Fruit fly (Drosophila melanogaster) whole organism, embryonic: ENCODE measurements around the gene Hsp67Ba.

Source experiments
- Asciz ChIP-seq: fragments of 200-800 bp; sonication (Bioruptor generic); optimal IDR thresholded peaks from 2 replicates; lab custom pipeline; 2017; ENCODE audit warnings: missing biosample characterization, mild to moderate bottlenecking, missing genetic modification characterization, missing genetic modification reagents
- C15 ChIP-seq: fragments of 200-800 bp; sonication (Bioruptor generic); IDR thresholded peaks from 3 replicates; pipeline ENCODE4 v1.3.6; 2022; ENCODE audit warnings: missing biosample characterization, missing genetic modification characterization
- CG1024 ChIP-seq: fragments of 200-800 bp; sonication (Bioruptor generic); IDR thresholded peaks from 2 replicates; pipeline ENCODE4 v1.3.6; 2022; ENCODE audit warnings: missing biosample characterization, missing genetic modification characterization
- CG10267 ChIP-seq: fragments of 200-800 bp; sonication (Bioruptor generic); optimal IDR thresholded peaks from 2 replicates; lab custom pipeline; 2018; ENCODE audit warnings: missing biosample characterization, mild to moderate bottlenecking, missing genetic modification characterization, moderate library complexity
- CG10565 ChIP-seq: fragments of 200-800 bp; sonication (Bioruptor generic); optimal IDR thresholded peaks from 3 replicates; lab custom pipeline; 2016; ENCODE audit warnings: missing biosample characterization, mild to moderate bottlenecking, missing genetic modification characterization
- CG13296 ChIP-seq: fragments of 200-800 bp; sonication (Bioruptor generic); optimal IDR thresholded peaks from 3 replicates; lab custom pipeline; 2018; ENCODE audit warnings: missing biosample characterization, mild to moderate bottlenecking, missing genetic modification characterization
- CG13894 ChIP-seq: fragments of 200-800 bp; sonication (Bioruptor generic); optimal IDR thresholded peaks from 3 replicates; lab custom pipeline; 2018; ENCODE audit warnings: missing biosample characterization, mild to moderate bottlenecking, missing genetic modification characterization, moderate library complexity
- CG15073 ChIP-seq: fragments of 200-800 bp; sonication (Bioruptor generic); optimal IDR thresholded peaks from 2 replicates; lab custom pipeline; 2016; ENCODE audit warnings: missing biosample characterization, missing genetic modification characterization
- CG15696 ChIP-seq: fragments of 200-800 bp; sonication (Bioruptor generic); optimal IDR thresholded peaks from 2 replicates; lab custom pipeline; 2019; ENCODE audit warnings: missing biosample characterization, mild to moderate bottlenecking, missing genetic modification characterization, moderate library complexity
- CG17359 ChIP-seq: fragments of 200-800 bp; sonication (Bioruptor generic); optimal IDR thresholded peaks from 3 replicates; lab custom pipeline; 2018; ENCODE audit warnings: missing biosample characterization, mild to moderate bottlenecking, missing genetic modification characterization, moderate library complexity
- CG17568 ChIP-seq: fragments of 200-800 bp; sonication (Bioruptor generic); optimal IDR thresholded peaks from 2 replicates; lab custom pipeline; 2018; ENCODE audit warnings: missing biosample characterization, mild to moderate bottlenecking, missing genetic modification characterization, moderate library complexity
- CG18476 ChIP-seq: fragments of 200-800 bp; sonication (Bioruptor generic); optimal IDR thresholded peaks from 2 replicates; lab custom pipeline; 2016; ENCODE audit warnings: missing biosample characterization, mild to moderate bottlenecking, missing genetic modification characterization
- CG2116 ChIP-seq: fragments of 200-800 bp; sonication (Bioruptor generic); optimal IDR thresholded peaks from 3 replicates; lab custom pipeline; 2018; ENCODE audit warnings: missing biosample characterization, mild to moderate bottlenecking, missing genetic modification characterization
- CG7786 ChIP-seq: fragments of 200-800 bp; sonication (Bioruptor generic); optimal IDR thresholded peaks from 2 replicates; lab custom pipeline; 2016; ENCODE audit warnings: missing biosample characterization, missing genetic modification characterization
- CG8290 ChIP-seq, 3 experiments: fragments of 200-800 bp; sonication (Bioruptor generic); optimal IDR thresholded peaks; 2 replicates each; lab custom pipeline; 2016 to 2019; ENCODE audit warnings: missing biosample characterization in 3 of 3, missing genetic modification characterization in 3 of 3, mild to moderate bottlenecking in 2 of 3, moderate library complexity in 1 of 3
- CHES-1-like ChIP-seq: fragments of 200-800 bp; sonication (Bioruptor generic); optimal IDR thresholded peaks from 2 replicates; lab custom pipeline; 2016; ENCODE audit warnings: missing biosample characterization, missing genetic modification characterization
- Camta ChIP-seq: fragments of 200-800 bp; sonication (Bioruptor generic); optimal IDR thresholded peaks from 2 replicates; lab custom pipeline; 2016; ENCODE audit warnings: missing biosample characterization, missing genetic modification characterization
- D ChIP-seq, 2 experiments: fragments of 200-800 bp in 1 of 2; fragments of >200 bp in 1 of 2; sonication (Bioruptor generic) in 1 of 2; optimal IDR thresholded peaks; 2 replicates in 1 of 2; 3 replicates in 1 of 2; lab custom pipeline; 2017; ENCODE audit warnings: mild to moderate bottlenecking in 1 of 2, missing biosample characterization in 1 of 2, missing genetic modification characterization in 1 of 2, missing genetic modification reagents in 1 of 2
- Deaf1 ChIP-seq: fragments of 200-800 bp; optimal IDR thresholded peaks from 3 replicates; lab custom pipeline; 2019; ENCODE audit warnings: missing biosample characterization, mild to moderate bottlenecking, missing genetic modification characterization, moderate library complexity
- Fer3 ChIP-seq: fragments of 200-800 bp; sonication (Bioruptor generic); optimal IDR thresholded peaks from 2 replicates; lab custom pipeline; 2018; ENCODE audit warnings: missing biosample characterization, mild to moderate bottlenecking, missing genetic modification characterization, moderate library complexity
- HLH4C ChIP-seq: fragments of 200-800 bp; sonication (Bioruptor generic); IDR thresholded peaks from 3 replicates; pipeline ENCODE4 v1.3.6; 2022; ENCODE audit warnings: missing biosample characterization, missing genetic modification characterization; ENCODE audit not compliant: partially characterized antibody
- Jarid2 ChIP-seq: fragments of 200-800 bp; sonication (Bioruptor generic); optimal IDR thresholded peaks from 3 replicates; lab custom pipeline; 2017; ENCODE audit warnings: mild to moderate bottlenecking, missing biosample characterization, missing genetic modification reagents, missing genetic modification characterization
- MBD-R2 ChIP-seq: fragments of 200-800 bp; sonication (Bioruptor generic); IDR thresholded peaks from 2 replicates; pipeline ENCODE4 v1.3.6; 2022; ENCODE audit warnings: missing biosample characterization, missing genetic modification characterization
- Med ChIP-seq: fragments of 200-800 bp; sonication (Bioruptor generic); peaks from one replicate; lab custom pipeline; 2016; ENCODE audit warnings: missing biosample characterization, missing genetic modification characterization, mild to moderate bottlenecking, inconsistent platforms, moderate library complexity
- NC2β ChIP-seq: fragments of 200-800 bp; sonication (Bioruptor generic); optimal IDR thresholded peaks from 2 replicates; lab custom pipeline; 2016; ENCODE audit warnings: missing biosample characterization, missing genetic modification characterization
- Side ChIP-seq: fragments of 200-800 bp; sonication (Bioruptor generic); optimal IDR thresholded peaks from 2 replicates; lab custom pipeline; 2016; ENCODE audit warnings: missing biosample characterization, missing genetic modification characterization
- Sox102F ChIP-seq: fragments of 200-800 bp; sonication (Bioruptor generic); optimal IDR thresholded peaks from 2 replicates; lab custom pipeline; 2018; ENCODE audit warnings: missing biosample characterization, mild to moderate bottlenecking, missing genetic modification characterization, moderate library complexity
- Ssrp ChIP-seq: fragments of 200-800 bp; sonication (Bioruptor generic); optimal IDR thresholded peaks from 2 replicates; lab custom pipeline; 2018; ENCODE audit warnings: missing biosample characterization, mild to moderate bottlenecking, missing genetic modification characterization, moderate library complexity
- amos ChIP-seq: fragments of 200-800 bp; sonication (Bioruptor generic); IDR thresholded peaks from 2 replicates; pipeline ENCODE4 v1.3.6; 2022; ENCODE audit warnings: missing biosample characterization, missing genetic modification characterization; ENCODE audit not compliant: partially characterized antibody
- cad ChIP-seq: fragments of >200 bp; optimal IDR thresholded peaks from 2 replicates; lab custom pipeline; 2017; ENCODE audit warnings: missing biosample characterization, missing genetic modification characterization
- cato ChIP-seq: fragments of 200-800 bp; sonication (Bioruptor generic); optimal IDR thresholded peaks from 2 replicates; lab custom pipeline; 2016; ENCODE audit warnings: missing biosample characterization, missing genetic modification characterization, borderline replicate concordance
- crc ChIP-seq: fragments of 200-800 bp; sonication (Bioruptor generic); optimal IDR thresholded peaks from 2 replicates; lab custom pipeline; 2016; ENCODE audit warnings: missing biosample characterization, missing genetic modification characterization
- crp ChIP-seq, 2 experiments: fragments of 200-800 bp; sonication (Bioruptor generic); optimal IDR thresholded peaks; 2 replicates in 1 of 2; 3 replicates in 1 of 2; lab custom pipeline; 2017; ENCODE audit warnings: missing biosample characterization in 2 of 2, missing genetic modification characterization in 2 of 2, mild to moderate bottlenecking in 1 of 2, moderate library complexity in 1 of 2
- cwo ChIP-seq: fragments of 200-800 bp; sonication (Bioruptor generic); optimal IDR thresholded peaks from 3 replicates; lab custom pipeline; 2017; ENCODE audit warnings: missing biosample characterization, missing genetic modification characterization, mild to moderate bottlenecking, moderate library complexity, missing genetic modification reagents
- dysf ChIP-seq: fragments of 200-800 bp; sonication (Bioruptor generic); IDR thresholded peaks from 3 replicates; pipeline ENCODE4 v1.3.6; 2022; ENCODE audit warnings: missing biosample characterization, missing genetic modification characterization
- gfzf ChIP-seq: fragments of 200-800 bp; sonication (Bioruptor generic); optimal IDR thresholded peaks from 2 replicates; lab custom pipeline; 2016; ENCODE audit warnings: missing biosample characterization, mild to moderate bottlenecking, missing genetic modification characterization, moderate library complexity
- hth ChIP-seq: fragments of >200 bp; optimal IDR thresholded peaks from 2 replicates; lab custom pipeline; 2017; ENCODE audit warnings: inconsistent platforms
- jing ChIP-seq: fragments of 200-800 bp; sonication (Bioruptor generic); optimal IDR thresholded peaks from 2 replicates; lab custom pipeline; 2018; ENCODE audit warnings: missing biosample characterization, mild to moderate bottlenecking, missing genetic modification characterization
- ken ChIP-seq: fragments of 200-800 bp; sonication (Bioruptor generic); IDR thresholded peaks from 3 replicates; pipeline ENCODE4 v1.3.6; 2022; ENCODE audit warnings: missing biosample characterization, missing genetic modification characterization
- lab ChIP-seq: fragments of 200-800 bp; sonication (Bioruptor generic); optimal IDR thresholded peaks from 3 replicates; lab custom pipeline; 2017; ENCODE audit warnings: missing biosample characterization, missing genetic modification characterization, mild to moderate bottlenecking, moderate library complexity, missing genetic modification reagents
- maf-S ChIP-seq: fragments of 200-800 bp; sonication (Bioruptor generic); optimal IDR thresholded peaks from 2 replicates; lab custom pipeline; 2016; ENCODE audit warnings: missing biosample characterization, missing genetic modification characterization
- mld ChIP-seq: fragments of 200-800 bp; sonication (Bioruptor generic); IDR thresholded peaks from 3 replicates; pipeline ENCODE4 v1.3.6; 2022; ENCODE audit warnings: missing biosample characterization, missing genetic modification characterization; ENCODE audit not compliant: partially characterized antibody
- pita ChIP-seq: fragments of 200-800 bp; sonication (Bioruptor generic); optimal IDR thresholded peaks from 2 replicates; lab custom pipeline; 2017; ENCODE audit warnings: missing biosample characterization, mild to moderate bottlenecking, missing genetic modification characterization
- sima ChIP-seq: fragments of 200-800 bp; sonication (Bioruptor generic); optimal IDR thresholded peaks from 2 replicates; lab custom pipeline; 2016; ENCODE audit warnings: missing biosample characterization, missing genetic modification characterization
- slp2 ChIP-seq: fragments of 200-800 bp; sonication (Bioruptor generic); optimal IDR thresholded peaks from 2 replicates; lab custom pipeline; 2016; ENCODE audit warnings: missing biosample characterization, missing genetic modification characterization
- tin ChIP-seq: fragments of 200-800 bp; sonication (Bioruptor generic); optimal IDR thresholded peaks from 3 replicates; lab custom pipeline; 2016; ENCODE audit warnings: missing biosample characterization, missing genetic modification characterization
- tio ChIP-seq: fragments of 200-800 bp; sonication (Bioruptor generic); optimal IDR thresholded peaks from 2 replicates; lab custom pipeline; 2017; ENCODE audit warnings: missing biosample characterization, missing genetic modification characterization, inconsistent platforms
- vfl ChIP-seq: fragments of 200-800 bp; sonication (Bioruptor generic); optimal IDR thresholded peaks from 2 replicates; lab custom pipeline; 2016; ENCODE audit warnings: missing biosample characterization, missing genetic modification characterization
- vnd ChIP-seq: fragments of 200-800 bp; sonication (Bioruptor generic); IDR thresholded peaks from 3 replicates; pipeline ENCODE4 v1.3.6; 2022; ENCODE audit warnings: missing biosample characterization, missing genetic modification characterization; ENCODE audit not compliant: partially characterized antibody

The Hsp67Ba gene

DNA sequence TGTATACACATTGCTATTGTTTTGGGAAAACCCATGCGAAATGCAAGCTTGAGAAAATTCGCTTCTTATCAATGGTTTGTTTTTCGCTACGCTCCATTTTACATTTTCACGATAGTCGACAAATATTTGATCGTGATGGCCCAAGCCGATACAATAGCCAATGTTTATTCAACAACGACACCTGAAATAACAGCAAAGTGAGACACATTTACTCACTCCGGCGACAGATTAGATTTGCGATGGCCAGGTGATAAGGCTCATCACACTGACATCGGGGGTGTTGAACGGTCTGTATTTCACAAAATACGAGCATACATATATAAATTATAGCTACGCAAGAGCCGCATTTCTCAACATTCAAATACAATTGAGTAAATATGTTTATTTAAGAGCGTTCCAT, 17.8 kb upstream of the Hsp67Ba start (continued):
- no peak for TF ChIP-seq vnd
- TF ChIP-seq lab (GFP tag; lab: Kevin White, UChicago), result peak; percentile 97
- TF ChIP-seq CG8290 (GFP tag; optimal IDR thresholded peaks at IDR 0.05; lab: Kevin White, UChicago), result peak; percentile 53
- peak in 1 of 2 experiments; percentile 91 for TF ChIP-seq CG8290 (tag; optimal IDR thresholded peaks at IDR 0.05; lab: Kevin White, UChicago)
- TF ChIP-seq tin, result peak; percentile 24
- peak; percentile 50 for TF ChIP-seq Jarid2
- no peak; the same call in 2 of the 3 replicates for TF ChIP-seq C15
- no peak for TF ChIP-seq hth
- TF ChIP-seq gfzf (GFP tag; lab: Kevin White, UChicago), result no peak
- no peak for TF ChIP-seq CG10267 (tag; lab: Kevin White, UChicago)
- TF ChIP-seq CG2116 (GFP tag; lab: Kevin White, UChicago), result peak; percentile 11
- TF ChIP-seq crc, result peak; percentile 76
- TF ChIP-seq D (optimal IDR thresholded peaks at IDR 0.05; lab: Kevin White, UChicago), result no peak
- TF ChIP-seq D (GFP tag; optimal IDR thresholded peaks at IDR 0.05; lab: Kevin White, UChicago), result peak; percentile 48
- no peak for TF ChIP-seq pita
- no peak for TF ChIP-seq slp2 (GFP tag; lab: Kevin White, UChicago)
- TF ChIP-seq NC2β (GFP tag; lab: Kevin White, UChicago), result peak; percentile 9
- no peak for TF ChIP-seq ken (GFP tag; lab: Robert Waterston, UW)
- no peak for TF ChIP-seq crp (GFP tag; optimal IDR thresholded peaks at IDR 0.05; lab: Kevin White, UChicago)
- TF ChIP-seq Ssrp, result no peak
- peak; percentile 35 for TF ChIP-seq CG18476 (GFP tag; lab: Kevin White, UChicago)
- peak; percentile 68 for TF ChIP-seq Camta (GFP tag; lab: Kevin White, UChicago)
- TF ChIP-seq mld (GFP tag; lab: Robert Waterston, UW), result no peak
- TF ChIP-seq Deaf1 (tag; lab: Kevin White, UChicago), result peak; percentile 2
- TF ChIP-seq Med (GFP tag; lab: Kevin White, UChicago), result peak; percentile 92
- TF ChIP-seq CG15073 (GFP tag; lab: Kevin White, UChicago), result no peak
- TF ChIP-seq jing (GFP tag; lab: Kevin White, UChicago), result no peak
- TF ChIP-seq CG17568 (GFP tag; lab: Kevin White, UChicago), result peak; percentile 67
- peak; percentile 84 for TF ChIP-seq CG13296 (GFP tag; lab: Kevin White, UChicago)
- TF ChIP-seq dysf (GFP tag; lab: Robert Waterston, UW), result peak; percentile 5; the same call in 1 of the 3 replicates
- TF ChIP-seq Fer3 (tag; lab: Kevin White, UChicago), result peak; percentile 84
- no peak for TF ChIP-seq sima
- peak; percentile 19 for TF ChIP-seq vfl (GFP tag; lab: Kevin White, UChicago)
- peak; percentile 85 for TF ChIP-seq Asciz (GFP tag; lab: Kevin White, UChicago)
- TF ChIP-seq HLH4C (GFP tag; lab: Robert Waterston, UW), result no peak
- TF ChIP-seq cato (GFP tag; lab: Kevin White, UChicago), result no peak
- no peak for TF ChIP-seq CG10565 (GFP tag; lab: Kevin White, UChicago)
- peak; percentile 78 for TF ChIP-seq CG17359 (tag; lab: Kevin White, UChicago)
- peak; percentile 84 for TF ChIP-seq cwo (GFP tag; lab: Kevin White, UChicago)
- TF ChIP-seq tio (GFP tag; lab: Kevin White, UChicago), result no peak
- TF ChIP-seq CG13894 (tag; lab: Kevin White, UChicago), result peak; percentile 80
- TF ChIP-seq CHES-1-like (GFP tag; lab: Kevin White, UChicago), result peak; percentile 9
- peak; percentile 86 for TF ChIP-seq Side (GFP tag; lab: Kevin White, UChicago)
- no peak for TF ChIP-seq amos (GFP tag; lab: Robert Waterston, UW)
- TF ChIP-seq maf-S (GFP tag; lab: Kevin White, UChicago), result peak; percentile 24
- peak; percentile 66 for TF ChIP-seq CG15696
- TF ChIP-seq MBD-R2 (GFP tag; lab: Robert Waterston, UW), result peak; percentile 51; the same call in 1 of the 2 replicates
- TF ChIP-seq CG7786 (GFP tag; lab: Kevin White, UChicago), result peak; percentile 31
- peak; percentile 1 for TF ChIP-seq Sox102F (GFP tag; lab: Kevin White, UChicago)
- no peak for TF ChIP-seq cad (GFP tag; lab: Kevin White, UChicago)
- TF ChIP-seq CG1024 (GFP tag; lab: Robert Waterston, UW), result peak; percentile 41; the same call in 1 of the 2 replicates
